Fruit fly (Drosophila melanogaster) Kc167 (cell line): ENCODE results near the gene dgt2.

ENCODE experiments used
- Myc ChIP-seq: fragments of >200 bp; optimal IDR thresholded peaks from 2 replicates; lab custom pipeline; 2017; ENCODE audit warnings: missing external identifiers
- Sin3A ChIP-seq: fragments of >200 bp; optimal IDR thresholded peaks from 2 replicates; lab custom pipeline; 2018; ENCODE audit warnings: missing external identifiers
- h ChIP-seq: fragments of >200 bp; optimal IDR thresholded peaks from 3 replicates; lab custom pipeline; 2018; ENCODE audit warnings: missing external identifiers
- psq ChIP-seq: fragments of >200 bp; optimal IDR thresholded peaks from 2 replicates; lab custom pipeline; 2017; ENCODE audit warnings: missing external identifiers

DNA sequence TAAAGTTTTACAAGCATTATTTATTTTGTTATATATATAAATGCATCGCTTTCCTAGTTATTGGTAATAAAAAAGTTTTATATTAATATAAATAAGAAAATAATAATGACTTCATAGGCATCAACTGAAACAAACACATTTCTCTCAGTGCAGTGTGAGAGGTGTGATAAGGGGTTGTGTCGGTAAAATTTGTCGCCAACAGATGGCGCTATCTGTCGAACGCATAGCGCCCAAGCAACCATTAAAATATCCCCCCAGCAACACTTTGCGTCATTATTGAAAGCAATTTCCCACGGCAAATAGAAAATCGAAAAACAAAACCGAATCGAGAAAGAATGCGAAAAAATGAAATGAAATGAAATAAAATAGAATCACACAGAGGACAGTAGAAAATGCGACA is 49.1 kb upstream of the dgt2 start:
- TF ChIP-seq psq (lab: Kevin White, UChicago) (no peak), Sin3A (no peak), h (lab: Kevin White, UChicago) (no peak), Myc (lab: Kevin White, UChicago) (no peak)
